Fruit fly (Drosophila melanogaster) whole organism, embryonic: ENCODE measurements around the gene CG43446.

ENCODE experiments used
- Atf6 ChIP-seq: fragments of 200-800 bp; sonication (Bioruptor generic); IDR thresholded peaks from 2 replicates; pipeline ENCODE4 v1.3.6; 2022; ENCODE audit warnings: missing biosample characterization, missing genetic modification characterization
- Bgb ChIP-seq: fragments of 200-800 bp; sonication (Bioruptor generic); IDR thresholded peaks from 2 replicates; pipeline ENCODE4 v1.3.6; 2022; ENCODE audit warnings: missing biosample characterization, missing genetic modification characterization; ENCODE audit not compliant: partially characterized antibody
- CG10267 ChIP-seq: fragments of 200-800 bp; sonication (Bioruptor generic); optimal IDR thresholded peaks from 2 replicates; lab custom pipeline; 2018; ENCODE audit warnings: missing biosample characterization, mild to moderate bottlenecking, missing genetic modification characterization, moderate library complexity
- CG10274 ChIP-seq: fragments of 200-800 bp; sonication (Bioruptor generic); optimal IDR thresholded peaks from 3 replicates; lab custom pipeline; 2017; ENCODE audit warnings: missing biosample characterization, mild to moderate bottlenecking, missing genetic modification characterization
- CG10543 ChIP-seq: fragments of 200-800 bp; sonication (Bioruptor generic); optimal IDR thresholded peaks from 3 replicates; lab custom pipeline; 2017; ENCODE audit warnings: missing biosample characterization, mild to moderate bottlenecking, missing genetic modification characterization, moderate library complexity
- CG11695 ChIP-seq: fragments of 200-800 bp; sonication (Bioruptor generic); IDR thresholded peaks from 3 replicates; pipeline ENCODE4 v1.3.6; 2022; ENCODE audit warnings: missing biosample characterization, missing genetic modification characterization
- CG12769 ChIP-seq: fragments of 200-800 bp; sonication (Bioruptor generic); optimal IDR thresholded peaks from 2 replicates; lab custom pipeline; 2019; ENCODE audit warnings: missing biosample characterization, mild to moderate bottlenecking, missing genetic modification characterization, moderate library complexity
- CG13894 ChIP-seq: fragments of 200-800 bp; sonication (Bioruptor generic); optimal IDR thresholded peaks from 3 replicates; lab custom pipeline; 2018; ENCODE audit warnings: missing biosample characterization, mild to moderate bottlenecking, missing genetic modification characterization, moderate library complexity
- CG17612 ChIP-seq: fragments of 200-800 bp; sonication (Bioruptor generic); IDR thresholded peaks from 2 replicates; pipeline ENCODE4 v1.3.6; 2022; ENCODE audit warnings: missing biosample characterization, missing genetic modification characterization
- CG2116 ChIP-seq: fragments of 200-800 bp; sonication (Bioruptor generic); optimal IDR thresholded peaks from 3 replicates; lab custom pipeline; 2018; ENCODE audit warnings: missing biosample characterization, mild to moderate bottlenecking, missing genetic modification characterization
- CG30431 ChIP-seq: fragments of 200-800 bp; sonication (Bioruptor generic); optimal IDR thresholded peaks from 2 replicates; lab custom pipeline; 2017; ENCODE audit warnings: missing biosample characterization, missing genetic modification characterization
- CG4404 ChIP-seq: fragments of 200-800 bp; sonication (Bioruptor generic); IDR thresholded peaks from 2 replicates; pipeline ENCODE4 v1.3.6; 2022; ENCODE audit warnings: missing biosample characterization, missing genetic modification characterization
- CG9727 ChIP-seq: fragments of 200-800 bp; sonication (Bioruptor generic); optimal IDR thresholded peaks from 3 replicates; lab custom pipeline; 2017; ENCODE audit warnings: missing biosample characterization, mild to moderate bottlenecking, missing genetic modification characterization
- CTCF ChIP-seq: fragments of 200-800 bp; sonication (Bioruptor generic); optimal IDR thresholded peaks from 2 replicates; lab custom pipeline; 2017; ENCODE audit warnings: missing biosample characterization, mild to moderate bottlenecking, missing genetic modification characterization, moderate library complexity
- Dbx ChIP-seq: fragments of 200-800 bp; sonication (Bioruptor generic); IDR thresholded peaks from 3 replicates; pipeline ENCODE4 v1.3.6; 2022; ENCODE audit warnings: missing biosample characterization, missing genetic modification characterization
- Deaf1 ChIP-seq: fragments of 200-800 bp; optimal IDR thresholded peaks from 3 replicates; lab custom pipeline; 2019; ENCODE audit warnings: missing biosample characterization, mild to moderate bottlenecking, missing genetic modification characterization, moderate library complexity
- Fer3 ChIP-seq: fragments of 200-800 bp; sonication (Bioruptor generic); optimal IDR thresholded peaks from 2 replicates; lab custom pipeline; 2018; ENCODE audit warnings: missing biosample characterization, mild to moderate bottlenecking, missing genetic modification characterization, moderate library complexity
- H2.0 ChIP-seq: fragments of 200-800 bp; sonication (Bioruptor generic); IDR thresholded peaks from 2 replicates; pipeline ENCODE4 v1.3.6; 2022; ENCODE audit warnings: missing biosample characterization, missing genetic modification characterization
- HLH54F ChIP-seq: fragments of 200-800 bp; sonication (Bioruptor generic); optimal IDR thresholded peaks from 3 replicates; lab custom pipeline; 2016; ENCODE audit warnings: missing biosample characterization, missing genetic modification characterization
- Nf-YC ChIP-seq: fragments of 200-800 bp; optimal IDR thresholded peaks from 3 replicates; lab custom pipeline; 2019; ENCODE audit warnings: missing biosample characterization, mild to moderate bottlenecking, missing genetic modification characterization, moderate library complexity
- Rfx ChIP-seq: fragments of 200-800 bp; sonication (Bioruptor generic); IDR thresholded peaks from 2 replicates; pipeline ENCODE4 v1.3.6; 2022; ENCODE audit warnings: missing biosample characterization, missing genetic modification characterization
- Sox100B ChIP-seq: fragments of 200-800 bp; sonication (Bioruptor generic); optimal IDR thresholded peaks from 3 replicates; lab custom pipeline; 2018; ENCODE audit warnings: missing biosample characterization, mild to moderate bottlenecking, missing genetic modification characterization
- Trl ChIP-seq, 3 experiments: fragments of >200 bp in 2 of 3; fragments of 200-800 bp in 1 of 3; sonication (Bioruptor generic) in 1 of 3; optimal IDR thresholded peaks; 2 replicates in 1 of 3; 3 replicates in 2 of 3; lab custom pipeline; 2016 to 2017; ENCODE audit warnings: missing biosample characterization in 1 of 3, missing genetic modification characterization in 1 of 3
- abd-A ChIP-seq: fragments of 200-800 bp; sonication (Bioruptor generic); optimal IDR thresholded peaks from 3 replicates; lab custom pipeline; 2019; ENCODE audit warnings: missing biosample characterization, mild to moderate bottlenecking, missing genetic modification characterization, moderate library complexity
- bcd ChIP-seq: fragments of 200-800 bp; sonication (Bioruptor generic); optimal IDR thresholded peaks from 2 replicates; lab custom pipeline; 2017; ENCODE audit warnings: missing biosample characterization, mild to moderate bottlenecking, missing genetic modification characterization
- cato ChIP-seq: fragments of 200-800 bp; sonication (Bioruptor generic); optimal IDR thresholded peaks from 2 replicates; lab custom pipeline; 2016; ENCODE audit warnings: missing biosample characterization, missing genetic modification characterization, borderline replicate concordance
- chinmo ChIP-seq: fragments of 200-800 bp; sonication (Bioruptor generic); IDR thresholded peaks from 4 replicates; pipeline ENCODE4 v1.3.6; 2022; ENCODE audit warnings: missing biosample characterization, missing genetic modification characterization; ENCODE audit not compliant: partially characterized antibody
- dm ChIP-seq: fragments of 200-800 bp; sonication (Bioruptor generic); optimal IDR thresholded peaks from 3 replicates; lab custom pipeline; 2016; ENCODE audit warnings: missing biosample characterization, missing genetic modification characterization
- esg ChIP-seq: fragments of 200-800 bp; sonication (Bioruptor generic); conservative IDR thresholded peaks from 2 replicates; pipeline ENCODE4 v1.3.6; 2022; ENCODE audit warnings: missing biosample characterization, missing genetic modification characterization
- ewg ChIP-seq: fragments of 200-800 bp; sonication (Bioruptor generic); optimal IDR thresholded peaks from 3 replicates; lab custom pipeline; 2017; ENCODE audit warnings: mild to moderate bottlenecking, missing biosample characterization, missing genetic modification reagents, missing genetic modification characterization
- gsb-n ChIP-seq: fragments of 200-800 bp; sonication (Bioruptor generic); optimal IDR thresholded peaks from 3 replicates; lab custom pipeline; 2018; ENCODE audit warnings: missing biosample characterization, mild to moderate bottlenecking, missing genetic modification characterization
- kni ChIP-seq: fragments of 200-800 bp; sonication (Bioruptor generic); optimal IDR thresholded peaks from 3 replicates; lab custom pipeline; 2017; ENCODE audit warnings: mild to moderate bottlenecking, missing biosample characterization, missing genetic modification reagents, missing genetic modification characterization
- nerfin-1 ChIP-seq: fragments of 200-800 bp; sonication (Bioruptor generic); optimal IDR thresholded peaks from 3 replicates; lab custom pipeline; 2019; ENCODE audit warnings: missing biosample characterization, mild to moderate bottlenecking, missing genetic modification characterization, moderate library complexity
- shn ChIP-seq: fragments of 200-800 bp; sonication (Bioruptor generic); optimal IDR thresholded peaks from 3 replicates; lab custom pipeline; 2016; ENCODE audit warnings: missing biosample characterization, missing genetic modification characterization
- stwl ChIP-seq: fragments of 200-800 bp; sonication (Bioruptor generic); optimal IDR thresholded peaks from 3 replicates; lab custom pipeline; 2018; ENCODE audit warnings: missing biosample characterization, mild to moderate bottlenecking, missing genetic modification characterization, moderate library complexity
- tup ChIP-seq: fragments of 200-800 bp; sonication (Bioruptor generic); optimal IDR thresholded peaks from 2 replicates; lab custom pipeline; 2016; ENCODE audit warnings: missing biosample characterization, mild to moderate bottlenecking, missing genetic modification characterization, moderate library complexity
- wdn ChIP-seq: fragments of 200-800 bp; sonication (Bioruptor generic); IDR thresholded peaks from 2 replicates; pipeline ENCODE4 v1.3.6; 2022; ENCODE audit warnings: missing biosample characterization, missing genetic modification characterization
- z ChIP-seq: fragments of 200-800 bp; sonication (Bioruptor generic); IDR thresholded peaks from 3 replicates; pipeline ENCODE4 v1.3.6; 2022; ENCODE audit warnings: missing biosample characterization, missing genetic modification characterization

The CG43446 gene

dm6 chr3R:20977846-20978295, 9.9 kb downstream of the CG43446 start, which contains the start of gene Calx (continued):
- TF ChIP-seq chinmo, result no peak
- no peak for TF ChIP-seq esg (GFP tag; lab: Robert Waterston, UW)
- no peak; the same call in 1 of the 2 replicates for TF ChIP-seq Bgb
- TF ChIP-seq CG4404, result no peak
- TF ChIP-seq CG9727 (GFP tag; lab: Kevin White, UChicago), result no peak
- TF ChIP-seq tup (GFP tag; lab: Kevin White, UChicago), result no peak
- no peak for TF ChIP-seq CG30431
- TF ChIP-seq ewg (GFP tag; lab: Kevin White, UChicago), result peak; percentile 13
- TF ChIP-seq cato (GFP tag; lab: Kevin White, UChicago), result no peak
- peak; percentile 52 for TF ChIP-seq Nf-YC (tag; lab: Kevin White, UChicago)
- TF ChIP-seq nerfin-1 (tag; lab: Kevin White, UChicago), result peak; percentile 24
- no peak for TF ChIP-seq Fer3
- TF ChIP-seq stwl (tag; lab: Kevin White, UChicago), result no peak
- TF ChIP-seq, all 482 proteins: peak for 31

dm6 chr3R:20976649-20977048, 11.1 kb downstream of the CG43446 start:
- TF ChIP-seq Dbx (GFP tag; lab: Robert Waterston, UW), result 0 out of 3 replicates have a peak, but pooled peaks have one; percentile 45
- TF ChIP-seq Rfx (GFP tag; lab: Robert Waterston, UW), result 0 out of 2 replicates have a peak, but pooled peaks have one; percentile 49
- TF ChIP-seq Trl (optimal IDR thresholded peaks at IDR 0.05; lab: Kevin White, UChicago), result no peak
- TF ChIP-seq Trl (GFP tag; optimal IDR thresholded peaks at IDR 0.05; lab: Kevin White, UChicago), result no peak
- no peak for TF ChIP-seq CTCF (GFP tag; lab: Kevin White, UChicago)
- TF ChIP-seq CG10543 (GFP tag; lab: Kevin White, UChicago), result peak; percentile 75
- peak; percentile 58 for TF ChIP-seq CG10274 (GFP tag; lab: Kevin White, UChicago)
- no peak for TF ChIP-seq bcd
- 0 out of 2 replicates have a peak, but pooled peaks have one; percentile 32 for TF ChIP-seq wdn (GFP tag; lab: Robert Waterston, UW)
- no peak for TF ChIP-seq HLH54F (GFP tag; lab: Kevin White, UChicago)
- TF ChIP-seq dm, result no peak
- TF ChIP-seq shn (GFP tag; lab: Kevin White, UChicago), result no peak
- TF ChIP-seq Atf6 (GFP tag; lab: Robert Waterston, UW), result 0 out of 2 replicates have a peak, but pooled peaks have one; percentile 8
- TF ChIP-seq abd-A (tag; lab: Kevin White, UChicago), result peak; percentile 82
- TF ChIP-seq Deaf1 (tag; lab: Kevin White, UChicago), result peak; percentile 78
- TF ChIP-seq CG13894 (tag; lab: Kevin White, UChicago), result peak; percentile 47
- TF ChIP-seq CG10267 (tag; lab: Kevin White, UChicago), result no peak
- TF ChIP-seq Sox100B (GFP tag; lab: Kevin White, UChicago), result no peak
- TF ChIP-seq CG11695, result peak; percentile 73
- TF ChIP-seq CG12769 (tag; lab: Kevin White, UChicago), result peak; percentile 1

- TF ChIP-seq kni (no peak), CG2116 (GFP tag; lab: Kevin White, UChicago) (no peak), H2.0 (no peak), z (GFP tag; lab: Robert Waterston, UW) (peak; percentile 22; the same call in 1 of the 3 replicates), CG17612 (GFP tag; lab: Robert Waterston, UW) (no peak), gsb-n (tag; lab: Kevin White, UChicago) (no peak)
- TF ChIP-seq, all 482 proteins: peak for 1
Measured at dm6 chr3R:20962965-20963364, 24.8 kb downstream of the CG43446 start.
